Worm (Caenorhabditis elegans): ENCODE data around the gene C45H4.13.

The C45H4.13 gene

ce11 chrV:2179214-2179613 is 28.4 kb upstream of the C45H4.13 start, which contains the start of gene cyp-33C1:
Gene cyp-33C1, plus strand, starts transcription at chrV:2179514.
- TF ChIP-seq elt-2 (tag; optimal IDR thresholded peaks at IDR 0.05), result no peak
- no peak for TF ChIP-seq unc-98 (GFP tag; IDR thresholded peaks at IDR 0.05)
- TF ChIP-seq F16B12.6 (tag; optimal IDR thresholded peaks at IDR 0.05), result no peak
- TF ChIP-seq nhr-85 (tag), result no peak
- no peak for TF ChIP-seq aly-2 (tag; optimal IDR thresholded peaks at IDR 0.05)
- no peak for TF ChIP-seq lin-39 (tag; optimal IDR thresholded peaks at IDR 0.05)
- no peak for TF ChIP-seq tbx-2 (tag; optimal IDR thresholded peaks at IDR 0.05)
- TF ChIP-seq grh-1 (GFP tag; IDR thresholded peaks at IDR 0.05), result no peak
- no peak for TF ChIP-seq mep-1 (tag; optimal IDR thresholded peaks at IDR 0.05)
- TF ChIP-seq nhr-76 (tag; optimal IDR thresholded peaks at IDR 0.05), result no peak
- TF ChIP-seq ets-5 (GFP tag; IDR thresholded peaks at IDR 0.05), result no peak
- TF ChIP-seq lin-14 (GFP tag; optimal IDR thresholded peaks at IDR 0.05), result no peak
- TF ChIP-seq Y116A8C.19 (tag; optimal IDR thresholded peaks at IDR 0.05; ENCODE audit: borderline replicate concordance), result no peak
- TF ChIP-seq nhr-12 (tag; optimal IDR thresholded peaks at IDR 0.05), result no peak
- no peak for TF ChIP-seq nhr-77 (tag; optimal IDR thresholded peaks at IDR 0.05)

ce11 chrV:2177307-2177764 is 26.6 kb upstream of the C45H4.13 start, which contains the start of gene srbc-17:
Gene srbc-17, plus strand, starts transcription at chrV:2177714.
- TF ChIP-seq nhr-84 (tag; optimal IDR thresholded peaks at IDR 0.05) (no peak), nhr-19 (GFP tag; conservative IDR thresholded peaks at IDR 0.05) (no peak), mab-9 (GFP tag; IDR thresholded peaks at IDR 0.05) (no peak), F16B12.6 (tag; optimal IDR thresholded peaks at IDR 0.05) (no peak), nhr-11 (tag; optimal IDR thresholded peaks at IDR 0.05) (no peak), nhr-28 (tag; optimal IDR thresholded peaks at IDR 0.05) (no peak), blmp-1 (tag; optimal IDR thresholded peaks at IDR 0.05) (no peak), elt-2 (tag; optimal IDR thresholded peaks at IDR 0.05) (no peak), dpl-1 (GFP tag; optimal IDR thresholded peaks at IDR 0.05) (no peak), ces-1 (GFP tag; optimal IDR thresholded peaks at IDR 0.05) (no peak), ets-5 (GFP tag; IDR thresholded peaks at IDR 0.05) (no peak), hpl-2 (GFP tag; optimal IDR thresholded peaks at IDR 0.05) (no peak), ceh-8 (GFP tag; optimal IDR thresholded peaks at IDR 0.05) (no peak)

- TF ChIP-seq snu-23 (GFP tag; optimal IDR thresholded peaks at IDR 0.05) (no peak), unc-86 (tag; optimal IDR thresholded peaks at IDR 0.05) (no peak), nhr-71 (tag; optimal IDR thresholded peaks at IDR 0.05) (no peak), ama-1 (optimal IDR thresholded peaks at IDR 0.05) (no peak), alr-1 (tag; optimal IDR thresholded peaks at IDR 0.05; ENCODE audit: borderline replicate concordance) (no peak), nhr-76 (tag; optimal IDR thresholded peaks at IDR 0.05) (no peak), nhr-19 (GFP tag; conservative IDR thresholded peaks at IDR 0.05) (no peak), lsy-2 (tag; optimal IDR thresholded peaks at IDR 0.05) (no peak), lin-35 (GFP tag; optimal IDR thresholded peaks at IDR 0.05) (no peak), dsc-1 (tag; optimal IDR thresholded peaks at IDR 0.05) (no peak), unc-30 (tag; optimal IDR thresholded peaks at IDR 0.05) (no peak), Y116A8C.19 (tag; optimal IDR thresholded peaks at IDR 0.05; ENCODE audit: borderline replicate concordance) (no peak), mef-2 (tag; optimal IDR thresholded peaks at IDR 0.05) (no peak), nhr-20 (tag; optimal IDR thresholded peaks at IDR 0.05) (no peak)
Measured at ce11 chrV:2175242-2175641, 24.5 kb upstream of the C45H4.13 start, which contains the start of gene C45H4.18. Gene C45H4.18, plus strand, starts transcription at chrV:2175542.

ce11 chrV:2174465-2174864 is 23.7 kb upstream of the C45H4.13 start:
- TF ChIP-seq efl-1 (optimal IDR thresholded peaks at IDR 0.05) (no peak), efl-1 (GFP tag; optimal IDR thresholded peaks at IDR 0.05 in 1 of 2) (peak; percentile 19 to 92), C16A3.4 (tag; optimal IDR thresholded peaks at IDR 0.05) (no peak)
